Worm (Caenorhabditis elegans) whole organism, L2 larva: ENCODE measurements around the gene cyb-1.

ENCODE experiments used
- ceh-82 ChIP-seq: fragments of 150-350 bp; optimal IDR thresholded peaks from 2 replicates; lab custom pipeline; 2014; ENCODE audit warnings: missing biosample characterization, missing genetic modification characterization
- egl-27 ChIP-seq: sonication (generic microtip); optimal IDR thresholded peaks from 3 replicates; lab custom pipeline; 2017; ENCODE audit warnings: missing biosample characterization, missing genetic modification reagents, missing genetic modification characterization
- unc-62 ChIP-seq: fragments of 150-350 bp; optimal IDR thresholded peaks from 2 replicates; lab custom pipeline; 2014; ENCODE audit warnings: missing biosample characterization, missing genetic modification reagents, missing genetic modification characterization

- TF ChIP-seq unc-62 (no peak), egl-27 (tag; lab: Kevin White, UChicago) (no peak), ceh-82 (no peak)
Measured at ce11 chrIV:10764206-10764605, 29.2 kb downstream of the cyb-1 start, which contains the start of gene T25B9.11.
